Worm (Caenorhabditis elegans): ENCODE data around the gene mrpl-21.

ce11 chrIII:4271059-4271458 is 27.7 kb upstream of the mrpl-21 start:
- TF ChIP-seq lin-13 (GFP tag; optimal IDR thresholded peaks at IDR 0.05): no peak
- no peak for TF ChIP-seq rnt-1 (tag; optimal IDR thresholded peaks at IDR 0.05)
- TF ChIP-seq unc-62 (GFP tag; optimal IDR thresholded peaks at IDR 0.05): no peak
- no peak for TF ChIP-seq ceh-90 (tag; optimal IDR thresholded peaks at IDR 0.05)
- no peak for TF ChIP-seq nhr-85 (tag)
- TF ChIP-seq lin-39 (tag; optimal IDR thresholded peaks at IDR 0.05): no peak
- TF ChIP-seq ama-1 (optimal IDR thresholded peaks at IDR 0.05): no peak
- TF ChIP-seq nhr-237 (tag; optimal IDR thresholded peaks at IDR 0.05): no peak
- no peak for TF ChIP-seq alr-1 (tag; optimal IDR thresholded peaks at IDR 0.05; ENCODE audit: borderline replicate concordance)
- TF ChIP-seq ceh-82 (tag; optimal IDR thresholded peaks at IDR 0.05): no peak
- TF ChIP-seq isw-1 (GFP tag; IDR thresholded peaks at IDR 0.05): no peak
- no peak for TF ChIP-seq fkh-8 (tag; optimal IDR thresholded peaks at IDR 0.05)
- TF ChIP-seq pax-3 (tag; optimal IDR thresholded peaks at IDR 0.05): no peak

Data from whole organism, L1 larva.